Worm (Caenorhabditis elegans): ENCODE results near the gene C18E9.9.

ce11 chrII:9028096-9028495, 38.8 kb upstream of the C18E9.9 start:
- no peak for TF ChIP-seq tab-1 (GFP tag; IDR thresholded peaks at IDR 0.05)
- TF ChIP-seq ztf-29 (GFP tag; IDR thresholded peaks at IDR 0.05), result no peak
- no peak for TF ChIP-seq T22C8.4 (GFP tag; IDR thresholded peaks at IDR 0.05)
- no peak for TF ChIP-seq flt-1 (GFP tag; IDR thresholded peaks at IDR 0.05)
- TF ChIP-seq ztf-23 (GFP tag; IDR thresholded peaks at IDR 0.05), result no peak
